Worm (Caenorhabditis elegans) whole organism, late embryonic: ENCODE data around the gene F46B6.4.

ENCODE experiments used
- F13H6.1 ChIP-seq: sonication (generic microtip); optimal IDR thresholded peaks from 2 replicates; lab custom pipeline; 2016; ENCODE audit warnings: missing genetic modification characterization, missing compliant biosample characterization
- K02D7.2 ChIP-seq: sonication (generic microtip); optimal IDR thresholded peaks from 2 replicates; lab custom pipeline; 2017; ENCODE audit warnings: mild to moderate bottlenecking, missing genetic modification characterization, missing compliant biosample characterization
- K09A11.1 ChIP-seq: sonication (generic microtip); optimal IDR thresholded peaks from 2 replicates; lab custom pipeline; 2017; ENCODE audit warnings: antibody characterized with exemption, mild to moderate bottlenecking, missing genetic modification characterization, missing compliant biosample characterization; ENCODE audit not compliant: insufficient read depth
- ama-1 ChIP-seq: fragments of 150-350 bp; optimal IDR thresholded peaks from 2 replicates; lab custom pipeline; 2014
- ceh-19 ChIP-seq: fragments of 200-800 bp; sonication (Bioruptor generic); optimal IDR thresholded peaks from 2 replicates; lab custom pipeline; 2018; ENCODE audit warnings: mild to moderate bottlenecking, missing genetic modification characterization, missing compliant biosample characterization
- ceh-22 ChIP-seq: sonication (generic microtip); optimal IDR thresholded peaks from 2 replicates; lab custom pipeline; 2017; ENCODE audit warnings: missing biosample characterization, missing genetic modification characterization
- ceh-30 ChIP-seq: fragments of 150-350 bp; optimal IDR thresholded peaks from 2 replicates; lab custom pipeline; 2014; ENCODE audit warnings: missing biosample characterization, missing genetic modification characterization
- ceh-31 ChIP-seq: sonication (generic microtip); optimal IDR thresholded peaks from 2 replicates; lab custom pipeline; 2016; ENCODE audit warnings: missing genetic modification characterization, missing compliant biosample characterization
- ceh-48 ChIP-seq: sonication (generic microtip); optimal IDR thresholded peaks from 2 replicates; lab custom pipeline; 2016; ENCODE audit warnings: missing genetic modification characterization, inconsistent platforms, missing compliant biosample characterization
- ceh-9 ChIP-seq: sonication (generic microtip); optimal IDR thresholded peaks from 2 replicates; lab custom pipeline; 2016; ENCODE audit warnings: mild to moderate bottlenecking, missing genetic modification characterization, inconsistent platforms, missing compliant biosample characterization
- che-1 ChIP-seq: sonication (generic microtip); optimal IDR thresholded peaks from 2 replicates; lab custom pipeline; 2016; ENCODE audit warnings: mild to moderate bottlenecking, missing genetic modification characterization, missing compliant biosample characterization
- ets-4 ChIP-seq: sonication (generic microtip); optimal IDR thresholded peaks from 2 replicates; lab custom pipeline; 2016; ENCODE audit warnings: missing genetic modification characterization, missing compliant biosample characterization
- eyg-1 ChIP-seq: sonication (generic microtip); optimal IDR thresholded peaks from 2 replicates; lab custom pipeline; 2016; ENCODE audit warnings: missing genotype, missing genetic modification characterization, missing compliant biosample characterization
- hlh-13 ChIP-seq: fragments of 200-800 bp; sonication (Bioruptor generic); optimal IDR thresholded peaks from 2 replicates; lab custom pipeline; 2018; ENCODE audit warnings: mild to moderate bottlenecking, missing genetic modification characterization, missing compliant biosample characterization
- hlh-15 ChIP-seq: sonication (generic microtip); optimal IDR thresholded peaks from 2 replicates; lab custom pipeline; 2016; ENCODE audit warnings: missing genetic modification characterization, missing compliant biosample characterization
- hlh-30 ChIP-seq: sonication (generic microtip); optimal IDR thresholded peaks from 2 replicates; lab custom pipeline; 2017; ENCODE audit warnings: antibody characterized with exemption, missing genetic modification characterization, missing compliant biosample characterization; ENCODE audit not compliant: insufficient read depth
- hlh-6 ChIP-seq: sonication (generic microtip); optimal IDR thresholded peaks from 2 replicates; lab custom pipeline; 2016; ENCODE audit warnings: missing genotype, missing genetic modification characterization, missing compliant biosample characterization
- lim-6 ChIP-seq: sonication (generic microtip); optimal IDR thresholded peaks from 2 replicates; lab custom pipeline; 2016; ENCODE audit warnings: missing genetic modification characterization, missing compliant biosample characterization
- lin-11 ChIP-seq: fragments of 200-800 bp; sonication (Bioruptor generic); optimal IDR thresholded peaks from 2 replicates; lab custom pipeline; 2018; ENCODE audit warnings: mild to moderate bottlenecking, missing genetic modification characterization, missing compliant biosample characterization
- nhr-232 ChIP-seq: sonication (generic microtip); optimal IDR thresholded peaks from 2 replicates; lab custom pipeline; 2016; ENCODE audit warnings: missing genetic modification characterization, missing compliant biosample characterization
- npax-4 ChIP-seq: sonication (generic microtip); optimal IDR thresholded peaks from 2 replicates; lab custom pipeline; 2016; ENCODE audit warnings: missing genetic modification characterization, missing compliant biosample characterization
- pag-3 ChIP-seq: sonication (generic microtip); optimal IDR thresholded peaks from 2 replicates; lab custom pipeline; 2016; ENCODE audit warnings: missing compliant biosample characterization, missing genetic modification characterization, borderline replicate concordance
- pax-1 ChIP-seq: fragments of 150-350 bp; optimal IDR thresholded peaks from 2 replicates; lab custom pipeline; 2014; ENCODE audit warnings: missing biosample characterization, missing genetic modification characterization
- pha-2 ChIP-seq: sonication (generic microtip); optimal IDR thresholded peaks from 2 replicates; lab custom pipeline; 2017; ENCODE audit warnings: mild to moderate bottlenecking, missing genetic modification characterization, missing compliant biosample characterization
- pha-4 ChIP-seq: fragments of 150-350 bp; optimal IDR thresholded peaks from 2 replicates; lab custom pipeline; 2018; ENCODE audit warnings: missing biosample characterization, missing genetic modification reagents, missing genetic modification characterization
- pqm-1 ChIP-seq: sonication (generic microtip); optimal IDR thresholded peaks from 2 replicates; lab custom pipeline; 2016; ENCODE audit warnings: missing genetic modification characterization, missing compliant biosample characterization
- pros-1 ChIP-seq: fragments of 150-350 bp; optimal IDR thresholded peaks from 2 replicates; lab custom pipeline; 2014; ENCODE audit warnings: missing biosample characterization, missing genetic modification reagents, missing genetic modification characterization
- ref-2 ChIP-seq: sonication (generic microtip); optimal IDR thresholded peaks from 2 replicates; lab custom pipeline; 2016; ENCODE audit warnings: missing genetic modification characterization, missing compliant biosample characterization
- rnt-1 ChIP-seq: sonication (generic microtip); optimal IDR thresholded peaks from 2 replicates; lab custom pipeline; 2016; ENCODE audit warnings: missing genetic modification characterization, missing compliant biosample characterization
- sdc-2 ChIP-seq: sonication (generic microtip); optimal IDR thresholded peaks from 2 replicates; lab custom pipeline; 2016; ENCODE audit warnings: missing genotype, missing genetic modification characterization, missing compliant biosample characterization
- sox-4 ChIP-seq: sonication (generic microtip); optimal IDR thresholded peaks from 2 replicates; lab custom pipeline; 2017; ENCODE audit warnings: mild to moderate bottlenecking, missing genetic modification characterization, inconsistent platforms, missing compliant biosample characterization
- tbx-7 ChIP-seq: sonication (generic microtip); optimal IDR thresholded peaks from 2 replicates; lab custom pipeline; 2016; ENCODE audit warnings: missing genotype, missing genetic modification characterization, missing compliant biosample characterization
- ttx-3 ChIP-seq: sonication (generic microtip); optimal IDR thresholded peaks from 2 replicates; lab custom pipeline; 2016; ENCODE audit warnings: missing genetic modification reagents, missing genetic modification characterization, missing compliant biosample characterization
- unc-86 ChIP-seq: sonication (generic microtip); optimal IDR thresholded peaks from 2 replicates; lab custom pipeline; 2016; ENCODE audit warnings: missing genetic modification characterization, missing compliant biosample characterization

Gene F46B6.4

DNA sequence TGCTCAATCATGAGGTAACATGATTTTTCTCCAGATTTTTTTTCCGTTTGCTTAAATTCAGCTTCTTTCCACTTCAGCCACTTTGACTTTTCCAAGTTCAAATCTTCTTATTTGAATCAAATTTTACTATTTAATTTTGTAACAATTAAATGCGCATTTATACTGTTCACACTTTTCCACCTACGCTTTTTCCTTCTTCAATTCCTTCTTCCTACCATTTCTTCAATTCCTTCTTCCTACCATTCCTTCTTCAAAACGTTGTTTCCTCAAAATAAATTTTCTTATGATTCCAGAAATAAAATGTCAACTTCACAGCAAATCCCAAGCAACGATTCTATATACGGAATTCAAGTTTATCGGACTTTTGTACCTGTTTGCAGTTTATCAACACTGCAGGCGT, 37.1 kb upstream of the F46B6.4 start, which contains the start of gene sru-31:
TSS of gene sru-31 (plus strand) at position 301 of the 400 bp plus-strand sequence.
- TF ChIP-seq eyg-1 (tag; lab: Kevin White, UChicago) (no peak), sdc-2 (no peak), ama-1 (no peak), ttx-3 (tag; lab: Kevin White, UChicago) (no peak), rnt-1 (no peak), che-1 (tag; lab: Kevin White, UChicago) (no peak), lim-6 (tag; lab: Kevin White, UChicago) (no peak), ets-4 (tag; lab: Kevin White, UChicago) (no peak), ref-2 (tag; lab: Kevin White, UChicago) (no peak), nhr-232 (tag; lab: Kevin White, UChicago) (no peak), pag-3 (tag; lab: Kevin White, UChicago) (no peak), hlh-30 (tag; lab: Kevin White, UChicago) (no peak), ceh-31 (tag; lab: Kevin White, UChicago) (no peak), pros-1 (tag; lab: Kevin White, UChicago) (no peak), ceh-22 (tag; lab: Kevin White, UChicago) (no peak), lin-11 (no peak), npax-4 (tag; lab: Kevin White, UChicago) (no peak), pqm-1 (tag; lab: Kevin White, UChicago) (no peak), F13H6.1 (no peak), hlh-13 (no peak)

DNA sequence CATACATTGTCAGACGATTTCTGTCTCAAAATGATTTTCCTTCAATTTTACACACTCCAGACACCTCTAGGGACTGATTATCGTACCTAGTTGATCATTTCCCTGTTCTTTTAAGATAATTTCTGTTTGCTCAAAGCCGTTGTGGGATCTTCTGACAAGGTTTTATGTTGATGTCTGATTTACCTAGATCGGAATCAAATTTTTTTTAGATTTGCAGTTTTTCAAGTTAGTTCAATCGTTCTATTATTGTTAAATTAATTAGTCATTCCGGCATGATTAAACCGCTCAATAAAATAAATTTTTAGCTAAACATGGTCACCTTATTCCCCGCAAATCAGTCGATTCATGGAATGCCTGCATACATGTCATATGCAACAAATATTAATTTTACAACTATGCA, 34.2 kb upstream of the F46B6.4 start, which contains the start of gene sru-30:
TSS of gene sru-30 (plus strand) at position 301 of the 400 bp plus-strand sequence.
- TF ChIP-seq pha-2 (tag; lab: Kevin White, UChicago): no peak
- TF ChIP-seq unc-86 (tag; lab: Kevin White, UChicago): no peak
- TF ChIP-seq ceh-31 (tag; lab: Kevin White, UChicago): no peak
- no peak for TF ChIP-seq nhr-232 (tag; lab: Kevin White, UChicago)
- TF ChIP-seq ceh-9 (tag; lab: Kevin White, UChicago): no peak
- TF ChIP-seq ref-2 (tag; lab: Kevin White, UChicago): no peak
- TF ChIP-seq hlh-6 (tag; lab: Kevin White, UChicago): no peak
- TF ChIP-seq tbx-7: no peak
- TF ChIP-seq hlh-15: no peak
- no peak for TF ChIP-seq K09A11.1 (tag; lab: Kevin White, UChicago)
- TF ChIP-seq sox-4 (tag; lab: Kevin White, UChicago): no peak
- no peak for TF ChIP-seq pha-4
- no peak for TF ChIP-seq pax-1
- no peak for TF ChIP-seq K02D7.2 (tag; lab: Kevin White, UChicago)
- TF ChIP-seq ceh-48 (tag; lab: Kevin White, UChicago): no peak
- no peak for TF ChIP-seq ceh-19 (GFP tag; lab: Kevin White, UChicago)

DNA sequence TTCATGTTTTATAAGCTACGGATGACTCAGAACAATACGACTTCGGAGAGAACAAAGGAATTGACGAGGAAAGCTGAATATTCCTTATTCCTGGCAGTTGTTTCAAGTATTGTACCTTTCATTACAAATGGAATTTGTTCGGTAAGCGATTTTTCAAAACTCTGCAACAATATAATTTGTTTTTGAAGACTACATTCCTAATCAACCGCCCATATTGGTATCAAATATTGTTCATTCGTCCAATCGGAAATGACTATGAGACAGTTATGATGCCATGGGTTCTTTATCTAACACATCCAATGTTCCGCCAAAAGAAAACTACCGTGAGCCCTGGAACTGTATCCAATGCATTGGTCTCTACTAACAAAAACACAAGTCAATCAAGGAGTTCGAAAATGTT, 32.9 kb upstream of the F46B6.4 start:
- no peak for TF ChIP-seq ceh-30 (tag; lab: Kevin White, UChicago)
- TF ChIP-seq, all 69 proteins: peak for 0

DNA sequence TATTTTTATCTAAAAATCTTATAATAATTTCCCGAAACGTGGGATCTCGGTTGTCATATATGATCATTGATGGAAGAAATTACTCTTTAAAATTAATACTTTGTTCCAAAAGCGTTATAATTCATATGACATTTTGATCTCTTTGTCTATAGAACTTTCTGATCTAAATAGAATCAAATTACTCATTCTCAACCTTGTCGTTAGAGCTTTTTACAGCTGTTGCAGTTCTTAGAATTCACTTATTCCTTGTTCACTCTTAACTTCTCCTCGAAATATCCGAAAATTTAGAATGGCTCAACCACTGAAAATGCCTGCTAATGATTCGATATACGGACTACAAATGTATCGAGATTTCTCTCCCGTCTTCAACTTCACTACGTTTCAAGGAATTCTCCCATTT, 31.8 kb upstream of the F46B6.4 start, which contains the start of gene sru-29:
TSS of gene sru-29 (plus strand) at position 301 of the 400 bp plus-strand sequence.
- TF ChIP-seq K02D7.2 (tag; lab: Kevin White, UChicago) (no peak), hlh-15 (no peak)
- TF ChIP-seq, all 69 proteins: peak for 0

DNA sequence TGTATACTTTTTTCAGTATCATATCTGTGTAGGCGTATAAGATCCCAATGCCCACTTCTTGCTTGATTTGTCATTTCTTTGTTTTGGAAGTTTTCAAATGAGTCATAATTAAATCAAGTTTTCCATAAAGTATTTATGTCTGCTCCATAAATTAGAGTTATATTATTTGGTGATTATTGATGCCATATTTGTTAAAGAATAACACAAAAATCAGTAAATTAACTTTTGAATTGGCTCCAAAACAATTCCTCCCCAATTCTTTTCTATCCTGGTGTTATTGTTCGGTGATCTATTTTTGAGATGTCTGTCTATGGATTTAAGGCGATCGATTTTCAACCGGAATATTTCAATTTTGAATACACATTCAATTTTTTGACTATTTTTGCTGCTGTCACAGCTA, 25.8 kb upstream of the F46B6.4 start, which contains the start of gene sru-37:
TSS of gene sru-37 (plus strand) at position 301 of the 400 bp plus-strand sequence.
- TF ChIP-seq ceh-30 (tag; lab: Kevin White, UChicago): no peak
- TF ChIP-seq, all 69 proteins: peak for 0
